Worm (Caenorhabditis elegans): ENCODE measurements around the gene ttr-38.

Gene ttr-38

ce11 chrX:9295471-9295870 lies 18.8 kb downstream of the ttr-38 start:
- TF ChIP-seq F49E8.2 (tag; optimal IDR thresholded peaks at IDR 0.05; ENCODE audit: insufficient read depth) (no peak), cebp-1 (GFP tag; IDR thresholded peaks at IDR 0.05) (no peak), cebp-1 (tag; optimal IDR thresholded peaks at IDR 0.05) (peak; percentile 20), atf-7 (tag; optimal IDR thresholded peaks at IDR 0.05) (peak; percentile 34), nhr-80 (tag; optimal IDR thresholded peaks at IDR 0.05) (peak; percentile 61)

DNA sequence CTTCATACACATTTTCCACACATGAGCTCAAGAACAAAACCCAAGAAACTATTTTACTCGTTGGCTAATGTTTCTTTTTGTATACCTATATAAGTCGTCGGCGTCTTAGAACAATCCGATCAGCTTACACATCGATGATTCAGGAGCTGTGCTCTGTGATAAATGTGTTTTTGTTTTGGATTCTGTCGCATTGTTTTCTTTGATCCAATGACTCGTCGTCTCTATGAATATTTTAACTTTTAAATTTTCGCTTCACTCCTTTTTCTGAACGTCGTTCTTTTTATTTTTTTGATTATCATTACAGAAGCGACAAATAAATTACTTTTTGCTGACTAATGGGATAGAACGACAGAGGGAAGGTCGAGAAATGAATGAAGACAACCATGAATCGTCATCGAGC lies 23.0 kb downstream of the ttr-38 start, which contains the start of gene B0416.3:
TSS of gene B0416.3 (plus strand) at position 301 of the 400 bp plus-strand sequence.
- TF ChIP-seq repo-1 (tag; optimal IDR thresholded peaks at IDR 0.05) (no peak), hlh-26 (GFP tag; conservative IDR thresholded peaks at IDR 0.05) (no peak), hmg-20 (GFP tag; IDR thresholded peaks at IDR 0.05) (no peak), aptf-2 (GFP tag; conservative IDR thresholded peaks at IDR 0.05) (no peak), lag-1 (GFP tag; IDR thresholded peaks at IDR 0.05) (no peak), ztf-22 (GFP tag; optimal IDR thresholded peaks at IDR 0.05) (no peak), nhr-179 (tag; optimal IDR thresholded peaks at IDR 0.05) (no peak), lin-35 (GFP tag; optimal IDR thresholded peaks at IDR 0.05) (no peak), ceh-91 (GFP tag; IDR thresholded peaks at IDR 0.05) (no peak), nhr-27 (tag; optimal IDR thresholded peaks at IDR 0.05) (no peak), K11D2.4 (GFP tag; IDR thresholded peaks at IDR 0.05) (no peak), F37B4.10 (GFP tag; IDR thresholded peaks at IDR 0.05) (no peak), attf-5 (GFP tag; optimal IDR thresholded peaks at IDR 0.05) (no peak)

DNA sequence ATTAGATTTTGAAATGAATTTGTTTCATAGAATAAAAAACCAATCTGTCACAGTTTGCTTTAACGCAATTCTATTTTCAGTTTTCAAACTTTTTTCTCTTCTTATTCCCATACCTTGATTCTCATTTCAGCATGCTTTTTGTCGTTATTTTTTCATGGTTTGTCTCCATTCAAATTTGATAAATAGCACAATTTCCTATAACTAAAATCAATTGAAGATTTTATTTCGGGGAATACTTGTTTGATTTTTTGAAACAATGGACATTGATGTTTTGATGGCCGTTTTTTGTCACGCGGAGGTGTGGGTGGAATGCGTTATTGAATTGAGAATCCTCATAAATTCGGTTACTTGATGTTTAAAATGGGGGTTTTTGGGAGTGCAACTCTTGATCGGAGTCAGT lies 31.3 kb downstream of the ttr-38 start, which contains the start of gene B0416.11:
TSS of gene B0416.11 (minus strand) at position 101 of the 400 bp plus-strand sequence.
- no peak for TF ChIP-seq mes-4 (tag; optimal IDR thresholded peaks at IDR 0.05)
- no peak for TF ChIP-seq let-607 (tag; optimal IDR thresholded peaks at IDR 0.05)
- no peak for TF ChIP-seq ztf-26 (tag; optimal IDR thresholded peaks at IDR 0.05)
- TF ChIP-seq somi-1 (GFP tag; optimal IDR thresholded peaks at IDR 0.05): no peak
- TF ChIP-seq ztf-3 (GFP tag; optimal IDR thresholded peaks at IDR 0.05): no peak
- TF ChIP-seq hlh-12 (tag; optimal IDR thresholded peaks at IDR 0.05): no peak
- TF ChIP-seq ztf-6 (GFP tag; IDR thresholded peaks at IDR 0.05): no peak
- TF ChIP-seq nhr-27 (tag; optimal IDR thresholded peaks at IDR 0.05): no peak
- TF ChIP-seq F49E8.2 (tag; optimal IDR thresholded peaks at IDR 0.05; ENCODE audit: insufficient read depth): no peak
- no peak for TF ChIP-seq dox-1 (GFP tag; IDR thresholded peaks at IDR 0.05)
- TF ChIP-seq B0261.1 (tag; optimal IDR thresholded peaks at IDR 0.05): no peak
- TF ChIP-seq tlf-1 (GFP tag; optimal IDR thresholded peaks at IDR 0.05): no peak
- TF ChIP-seq F52B5.7 (tag; optimal IDR thresholded peaks at IDR 0.05): no peak
- TF ChIP-seq nhr-90 (tag; optimal IDR thresholded peaks at IDR 0.05): no peak
- TF ChIP-seq ceh-27 (GFP tag; optimal IDR thresholded peaks at IDR 0.05): no peak
- TF ChIP-seq Y56A3A.18 (GFP tag; IDR thresholded peaks at IDR 0.05): no peak
- no peak for TF ChIP-seq sea-2 (GFP tag; IDR thresholded peaks at IDR 0.05)
- no peak for TF ChIP-seq chd-7 (tag; optimal IDR thresholded peaks at IDR 0.05)
- no peak for TF ChIP-seq lir-1 (GFP tag; conservative IDR thresholded peaks at IDR 0.05)

ce11 chrX:9278653-9279052 lies 35.6 kb downstream of the ttr-38 start, which contains the start of gene B0416.4:
Gene B0416.4 (plus strand): TSS chrX:9278953.
- no peak for TF ChIP-seq lin-35 (GFP tag; optimal IDR thresholded peaks at IDR 0.05)
- no peak for TF ChIP-seq akir-1 (GFP tag; optimal IDR thresholded peaks at IDR 0.05)
- TF ChIP-seq mel-28 (tag; optimal IDR thresholded peaks at IDR 0.05; ENCODE audit: borderline replicate concordance): no peak
- TF ChIP-seq unc-130 (GFP tag; optimal IDR thresholded peaks at IDR 0.05): no peak
- no peak for TF ChIP-seq repo-1 (tag; optimal IDR thresholded peaks at IDR 0.05)
- TF ChIP-seq ceh-79 (tag; optimal IDR thresholded peaks at IDR 0.05): no peak
- TF ChIP-seq lag-1 (GFP tag; IDR thresholded peaks at IDR 0.05): no peak
- TF ChIP-seq F57A8.1 (GFP tag; optimal IDR thresholded peaks at IDR 0.05): no peak
- TF ChIP-seq ama-1 (optimal IDR thresholded peaks at IDR 0.05): no peak
- TF ChIP-seq ama-1 (GFP tag; optimal IDR thresholded peaks at IDR 0.05): no peak

Data from whole organism, young adult.